Fruit fly (Drosophila melanogaster): ENCODE measurements around the gene Hel89B.

Hel89B gene

DNA sequence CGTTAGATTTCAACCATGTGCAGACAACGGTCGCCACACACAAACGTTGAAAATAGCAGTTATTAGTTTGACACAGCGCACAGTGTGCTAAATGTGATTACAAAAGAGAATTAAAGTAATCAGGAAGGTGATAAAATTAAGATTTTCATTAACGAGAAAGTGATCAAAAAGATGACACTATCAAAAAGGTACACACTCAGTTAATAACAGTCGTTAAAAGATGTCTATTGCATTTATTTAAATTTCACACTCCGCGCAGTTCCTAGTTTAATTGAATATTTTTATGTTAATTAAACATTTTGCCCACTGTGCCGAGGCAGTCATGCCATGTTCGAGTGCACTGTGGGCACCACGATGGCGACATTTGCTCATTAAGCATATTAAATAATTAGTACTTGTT lies 45.9 kb upstream of the Hel89B start (continued):
- TF ChIP-seq CG11695 (GFP tag; IDR thresholded peaks at IDR 0.05) (peak; percentile 32; the same call in 1 of the 3 replicates), Hr3 (GFP tag; optimal IDR thresholded peaks at IDR 0.05) (no peak), ranshi (GFP tag; IDR thresholded peaks at IDR 0.05) (no peak), Sry-δ (GFP tag; optimal IDR thresholded peaks at IDR 0.05) (no peak), emc (GFP tag; optimal IDR thresholded peaks at IDR 0.05) (no peak), CG12659 (GFP tag; optimal IDR thresholded peaks at IDR 0.05) (peak; percentile 23), pum (GFP tag; optimal IDR thresholded peaks at IDR 0.05) (no peak), CG3065 (GFP tag; optimal IDR thresholded peaks at IDR 0.05) (no peak), CG1792 (GFP tag; optimal IDR thresholded peaks at IDR 0.05) (no peak), vnd (GFP tag; IDR thresholded peaks at IDR 0.05; ENCODE audit: partially characterized antibody) (no peak), CG6791 (GFP tag; IDR thresholded peaks at IDR 0.05; ENCODE audit: partially characterized antibody) (no peak), CG4854 (GFP tag; optimal IDR thresholded peaks at IDR 0.05) (no peak), Lpt (GFP tag; optimal IDR thresholded peaks at IDR 0.05) (no peak), hb (GFP tag; IDR thresholded peaks at IDR 0.05; ENCODE audit: partially characterized antibody) (no peak), unpg (GFP tag; optimal IDR thresholded peaks at IDR 0.05) (peak; percentile 56), Deaf1 (tag; optimal IDR thresholded peaks at IDR 0.05) (no peak), CG30403 (GFP tag; optimal IDR thresholded peaks at IDR 0.05) (peak; percentile 48), CG2116 (GFP tag; optimal IDR thresholded peaks at IDR 0.05) (no peak), jigr1 (GFP tag; IDR thresholded peaks at IDR 0.05) (no peak), zen2 (GFP tag; IDR thresholded peaks at IDR 0.05; ENCODE audit: partially characterized antibody) (no peak), CG15514 (GFP tag; optimal IDR thresholded peaks at IDR 0.05) (peak; percentile 9), CG8765 (GFP tag; IDR thresholded peaks at IDR 0.05) (no peak), Hr39 (optimal IDR thresholded peaks at IDR 0.05) (no peak), cato (GFP tag; optimal IDR thresholded peaks at IDR 0.05; ENCODE audit: borderline replicate concordance) (no peak), Abd-B (GFP tag; optimal IDR thresholded peaks at IDR 0.05) (peak; percentile 9), amos (GFP tag; IDR thresholded peaks at IDR 0.05; ENCODE audit: partially characterized antibody) (no peak), slou (GFP tag; optimal IDR thresholded peaks at IDR 0.05) (no peak), her (GFP tag; optimal IDR thresholded peaks at IDR 0.05) (no peak), grau (tag; optimal IDR thresholded peaks at IDR 0.05) (peak; percentile 40), D19A (tag; optimal IDR thresholded peaks at IDR 0.05) (no peak), CG13775 (GFP tag; optimal IDR thresholded peaks at IDR 0.05) (no peak), CG6689 (GFP tag; IDR thresholded peaks at IDR 0.05) (0 out of 2 replicates have a peak, but pooled peaks have one; percentile 30), vvl (GFP tag; IDR thresholded peaks at IDR 0.05) (peak; percentile 70), CG7963 (GFP tag; IDR thresholded peaks at IDR 0.05; ENCODE audit: partially characterized antibody) (no peak), Trl (optimal IDR thresholded peaks at IDR 0.05) (no peak), Trl (GFP tag; optimal IDR thresholded peaks at IDR 0.05) (no peak), Mes4 (GFP tag; optimal IDR thresholded peaks at IDR 0.05) (no peak), nerfin-2 (GFP tag; IDR thresholded peaks at IDR 0.05; ENCODE audit: partially characterized antibody) (no peak), Dek (tag; optimal IDR thresholded peaks at IDR 0.05) (no peak), H15 (GFP tag; IDR thresholded peaks at IDR 0.05) (no peak), CG18262 (tag; optimal IDR thresholded peaks at IDR 0.05) (peak; percentile 40), CG11560 (tag; IDR thresholded peaks at IDR 0.05) (no peak), dimm (GFP tag; IDR thresholded peaks at IDR 0.05) (no peak), onecut (GFP tag; IDR thresholded peaks at IDR 0.05) (no peak), gce (GFP tag; IDR thresholded peaks at IDR 0.05) (no peak), sob (GFP tag; IDR thresholded peaks at IDR 0.05) (no peak), lov (optimal IDR thresholded peaks at IDR 0.05) (no peak), lov (GFP tag; IDR thresholded peaks at IDR 0.05) (no peak), gcm (GFP tag; optimal IDR thresholded peaks at IDR 0.05) (no peak), CG9437 (GFP tag; optimal IDR thresholded peaks at IDR 0.05) (peak; percentile 32), nerfin-1 (tag; optimal IDR thresholded peaks at IDR 0.05) (no peak), CG31224 (GFP tag; IDR thresholded peaks at IDR 0.05) (no peak), Six4 (GFP tag; optimal IDR thresholded peaks at IDR 0.05) (no peak)
